Fruit fly (Drosophila melanogaster) whole organism, prepupa: Measurements from ENCODE around the gene CG5390.

Source experiments
- Blimp-1 ChIP-seq: fragments of 200-800 bp; sonication (Bioruptor generic); optimal IDR thresholded peaks from 3 replicates; lab custom pipeline; 2017; ENCODE audit warnings: missing biosample characterization, missing genetic modification characterization, mild to moderate bottlenecking, moderate library complexity, missing genetic modification reagents
- CG10631 ChIP-seq: fragments of 200-800 bp; sonication (Bioruptor generic); optimal IDR thresholded peaks from 2 replicates; lab custom pipeline; 2016; ENCODE audit warnings: missing biosample characterization, missing genetic modification characterization
- CG10669 ChIP-seq: fragments of 200-800 bp; sonication (Bioruptor generic); optimal IDR thresholded peaks from 3 replicates; lab custom pipeline; 2018; ENCODE audit warnings: missing biosample characterization, mild to moderate bottlenecking, missing genetic modification characterization, moderate library complexity
- CG11294 ChIP-seq: fragments of 200-800 bp; sonication (Bioruptor generic); IDR thresholded peaks from 2 replicates; pipeline ENCODE4 v1.3.6; 2022; ENCODE audit warnings: missing biosample characterization, missing genetic modification characterization
- CG11902 ChIP-seq: fragments of 200-800 bp; sonication (Bioruptor generic); optimal IDR thresholded peaks from 3 replicates; lab custom pipeline; 2016; ENCODE audit warnings: missing biosample characterization, missing genetic modification characterization
- CG15336 ChIP-seq: fragments of 200-800 bp; sonication (Bioruptor generic); IDR thresholded peaks from 2 replicates; pipeline ENCODE4 v1.3.6; 2022; ENCODE audit warnings: missing biosample characterization, missing genetic modification characterization
- CG16779 ChIP-seq: fragments of 200-800 bp; sonication (Bioruptor generic); optimal IDR thresholded peaks from 3 replicates; lab custom pipeline; 2017; ENCODE audit warnings: missing biosample characterization, mild to moderate bottlenecking, missing genetic modification characterization
- CG3032 ChIP-seq: fragments of 200-800 bp; optimal IDR thresholded peaks from 2 replicates; lab custom pipeline; 2019; ENCODE audit warnings: missing biosample characterization, mild to moderate bottlenecking, missing genetic modification characterization, moderate library complexity
- CG31627 ChIP-seq: fragments of 200-800 bp; sonication (Bioruptor generic); optimal IDR thresholded peaks from 3 replicates; lab custom pipeline; 2016; ENCODE audit warnings: missing biosample characterization, missing genetic modification characterization
- CG34406 ChIP-seq: fragments of 200-800 bp; sonication (Bioruptor generic); optimal IDR thresholded peaks from 3 replicates; lab custom pipeline; 2016; ENCODE audit warnings: missing biosample characterization, missing genetic modification characterization
- CG3919 ChIP-seq: fragments of 200-800 bp; sonication (Bioruptor generic); optimal IDR thresholded peaks from 3 replicates; lab custom pipeline; 2016; ENCODE audit warnings: missing biosample characterization, missing genetic modification characterization
- CG4318 ChIP-seq: fragments of 200-800 bp; sonication (Bioruptor generic); optimal IDR thresholded peaks from 3 replicates; lab custom pipeline; 2017; ENCODE audit warnings: missing biosample characterization, mild to moderate bottlenecking, missing genetic modification characterization
- CG6163 ChIP-seq: fragments of 200-800 bp; sonication (Bioruptor generic); IDR thresholded peaks from 3 replicates; pipeline ENCODE4 v1.3.6; 2022; ENCODE audit warnings: missing biosample characterization, missing genetic modification characterization
- CG6792 ChIP-seq: fragments of 200-800 bp; sonication (Bioruptor generic); optimal IDR thresholded peaks from 3 replicates; lab custom pipeline; 2016; ENCODE audit warnings: missing biosample characterization, missing genetic modification characterization
- CG6808 ChIP-seq: fragments of 200-800 bp; sonication (Bioruptor generic); optimal IDR thresholded peaks from 3 replicates; lab custom pipeline; 2017; ENCODE audit warnings: missing biosample characterization, missing genetic modification characterization, mild to moderate bottlenecking, moderate library complexity, missing genetic modification reagents
- CG6854 ChIP-seq: fragments of 200-800 bp; sonication (Bioruptor generic); optimal IDR thresholded peaks from 2 replicates; lab custom pipeline; 2017; ENCODE audit warnings: missing biosample characterization, mild to moderate bottlenecking, missing genetic modification characterization
- CG7368 ChIP-seq: fragments of 200-800 bp; sonication (Bioruptor generic); optimal IDR thresholded peaks from 3 replicates; lab custom pipeline; 2016; ENCODE audit warnings: missing biosample characterization, missing genetic modification characterization
- CG8119 ChIP-seq: fragments of 200-800 bp; sonication (Bioruptor generic); IDR thresholded peaks from 3 replicates; pipeline ENCODE4 v1.3.6; 2022; ENCODE audit warnings: missing biosample characterization, missing genetic modification characterization
- CG8319 ChIP-seq: fragments of 200-800 bp; sonication (Bioruptor generic); optimal IDR thresholded peaks from 3 replicates; lab custom pipeline; 2016; ENCODE audit warnings: missing biosample characterization, missing genetic modification characterization
- CG9139 ChIP-seq: fragments of 200-800 bp; sonication (Bioruptor generic); optimal IDR thresholded peaks from 3 replicates; lab custom pipeline; 2017; ENCODE audit warnings: missing biosample characterization, mild to moderate bottlenecking, missing genetic modification characterization
- Eip75B ChIP-seq: fragments of 200-800 bp; sonication (Bioruptor generic); optimal IDR thresholded peaks from 3 replicates; lab custom pipeline; 2016; ENCODE audit warnings: missing biosample characterization, missing genetic modification characterization
- Eip78C ChIP-seq: fragments of 200-800 bp; sonication (Bioruptor generic); peaks from one replicate; lab custom pipeline; 2016; ENCODE audit warnings: missing biosample characterization, missing genetic modification characterization
- Eip93F ChIP-seq: fragments of 200-800 bp; sonication (Bioruptor generic); optimal IDR thresholded peaks from 2 replicates; lab custom pipeline; 2016; ENCODE audit warnings: missing biosample characterization, mild to moderate bottlenecking, missing genetic modification characterization
- Gug ChIP-seq: fragments of 200-800 bp; sonication (Bioruptor generic); IDR thresholded peaks from 2 replicates; pipeline ENCODE4 v1.3.6; 2022; ENCODE audit warnings: missing biosample characterization, missing genetic modification characterization
- Hr38 ChIP-seq: sonication (Bioruptor generic); optimal IDR thresholded peaks from 2 replicates; lab custom pipeline; 2016; ENCODE audit warnings: missing biosample characterization, missing genetic modification characterization
- Hr4 ChIP-seq: fragments of 200-800 bp; sonication (Bioruptor generic); optimal IDR thresholded peaks from 3 replicates; lab custom pipeline; 2016; ENCODE audit warnings: missing biosample characterization, missing genetic modification characterization
- OdsH ChIP-seq: fragments of 200-800 bp; sonication (Bioruptor generic); optimal IDR thresholded peaks from 3 replicates; lab custom pipeline; 2016; ENCODE audit warnings: missing biosample characterization, missing genetic modification characterization
- Sox14 ChIP-seq: fragments of 200-800 bp; sonication (Bioruptor generic); optimal IDR thresholded peaks from 3 replicates; lab custom pipeline; 2016; ENCODE audit warnings: missing biosample characterization, missing genetic modification characterization
- achi ChIP-seq: fragments of 200-800 bp; sonication (Bioruptor generic); optimal IDR thresholded peaks from 3 replicates; lab custom pipeline; 2016; ENCODE audit warnings: missing biosample characterization, missing genetic modification characterization
- acj6 ChIP-seq: fragments of 200-800 bp; sonication (Bioruptor generic); optimal IDR thresholded peaks from 3 replicates; lab custom pipeline; 2016; ENCODE audit warnings: missing biosample characterization, missing genetic modification characterization
- cyc ChIP-seq: fragments of 200-800 bp; sonication (Bioruptor generic); optimal IDR thresholded peaks from 3 replicates; lab custom pipeline; 2016; ENCODE audit warnings: missing biosample characterization, missing genetic modification characterization
- dac ChIP-seq: fragments of 200-800 bp; sonication (Bioruptor generic); optimal IDR thresholded peaks from 2 replicates; lab custom pipeline; 2017; ENCODE audit warnings: missing biosample characterization, mild to moderate bottlenecking, missing genetic modification characterization
- esn ChIP-seq: fragments of 200-800 bp; sonication (Bioruptor generic); optimal IDR thresholded peaks from 2 replicates; lab custom pipeline; 2016; ENCODE audit warnings: missing biosample characterization, mild to moderate bottlenecking, missing genetic modification characterization, moderate library complexity
- fd59A ChIP-seq: fragments of 200-800 bp; sonication (Bioruptor generic); optimal IDR thresholded peaks from 2 replicates; lab custom pipeline; 2017; ENCODE audit warnings: missing biosample characterization, mild to moderate bottlenecking, missing genetic modification characterization, missing genetic modification reagents
- fkh ChIP-seq: fragments of 200-800 bp; sonication (Bioruptor generic); optimal IDR thresholded peaks from 3 replicates; lab custom pipeline; 2017; ENCODE audit warnings: missing biosample characterization, mild to moderate bottlenecking, missing genetic modification characterization, moderate library complexity
- salr ChIP-seq, 2 experiments: fragments of 200-800 bp; sonication (Bioruptor generic); optimal IDR thresholded peaks; 3 replicates each; lab custom pipeline; 2016 to 2018; ENCODE audit warnings: missing biosample characterization in 2 of 2, missing genetic modification characterization in 2 of 2, mild to moderate bottlenecking in 1 of 2
- spab ChIP-seq: fragments of 200-800 bp; sonication (Bioruptor generic); optimal IDR thresholded peaks from 2 replicates; lab custom pipeline; 2017; ENCODE audit warnings: missing biosample characterization, mild to moderate bottlenecking, missing genetic modification characterization, missing genetic modification reagents
- ss ChIP-seq, 2 experiments: fragments of 200-800 bp; sonication (Bioruptor generic); optimal IDR thresholded peaks; 2 replicates in 1 of 2; 3 replicates in 1 of 2; lab custom pipeline; 2017 to 2018; ENCODE audit warnings: mild to moderate bottlenecking in 2 of 2, missing biosample characterization in 2 of 2, missing genetic modification characterization in 2 of 2, moderate library complexity in 1 of 2
- topi ChIP-seq: fragments of 200-800 bp; sonication (Bioruptor generic); optimal IDR thresholded peaks from 3 replicates; lab custom pipeline; 2016; ENCODE audit warnings: missing biosample characterization, missing genetic modification characterization
- vri ChIP-seq: fragments of 200-800 bp; sonication (Bioruptor generic); optimal IDR thresholded peaks from 3 replicates; lab custom pipeline; 2016; ENCODE audit warnings: missing biosample characterization, mild to moderate bottlenecking, missing genetic modification characterization

Gene CG5390

dm6 chr2L:10263830-10264634 is 42.4 kb downstream of the CG5390 start, which contains the start of gene REPTOR-BP:
TSS of gene REPTOR-BP (plus strand) at chr2L:10264125.
- TF ChIP-seq CG8319 (no peak), Eip93F (GFP tag; lab: Kevin White, UChicago) (peak; percentile 31), Sox14 (GFP tag; lab: Kevin White, UChicago) (no peak), Eip78C (GFP tag; lab: Kevin White, UChicago) (peak; percentile 43), fkh (GFP tag; lab: Kevin White, UChicago) (peak; percentile 64), CG10669 (GFP tag; lab: Kevin White, UChicago) (no peak)

DNA sequence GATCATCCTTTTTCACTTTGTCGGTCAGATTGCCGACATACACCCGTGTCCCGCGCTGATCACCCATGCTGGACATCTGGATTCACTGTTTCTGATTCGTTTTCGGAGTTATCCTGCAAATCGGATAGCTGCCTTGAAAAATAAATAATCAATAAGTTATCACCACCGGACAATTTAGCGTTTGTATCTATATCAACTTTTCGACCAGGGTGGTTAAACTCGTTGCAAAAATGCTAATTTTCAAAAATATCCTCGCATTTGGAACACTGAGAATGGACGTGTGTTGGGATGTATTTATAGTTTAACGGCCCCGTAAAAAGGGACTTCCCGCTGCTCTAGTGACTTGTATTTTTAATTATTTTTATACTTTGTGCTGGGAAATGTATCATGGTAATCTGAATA is 43.0 kb downstream of the CG5390 start, which contains the start of gene Rsf1:
Gene Rsf1, minus strand, starts transcription at position 212 of the 402 bp plus-strand sequence.
- TF ChIP-seq Eip78C (GFP tag; lab: Kevin White, UChicago), result peak; percentile 18
- no peak for TF ChIP-seq Gug (GFP tag; lab: Robert Waterston, UW)
- TF ChIP-seq Eip75B (GFP tag; lab: Kevin White, UChicago), result no peak
- no peak for TF ChIP-seq CG8119 (GFP tag; lab: Robert Waterston, UW)
- no peak for TF ChIP-seq Blimp-1 (GFP tag; lab: Kevin White, UChicago)

DNA sequence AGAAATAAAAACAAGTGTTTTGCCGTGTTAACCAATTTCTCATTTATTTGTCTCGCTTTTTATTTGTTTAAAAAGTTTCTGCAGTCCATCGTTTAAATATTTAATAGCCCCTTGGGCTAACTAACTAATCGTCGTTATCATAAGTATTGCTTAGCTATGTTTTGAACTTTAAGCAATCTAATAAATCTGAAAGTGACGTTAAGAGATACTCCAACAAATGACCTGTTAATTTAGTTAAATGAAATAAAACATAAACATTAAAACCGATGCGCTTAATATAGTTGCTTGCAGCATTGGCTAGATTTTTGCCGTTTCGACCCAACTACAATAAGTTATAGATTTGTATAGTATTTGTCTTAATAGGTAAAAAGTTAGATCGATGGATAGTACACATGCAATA is 44.6 kb downstream of the CG5390 start:
- TF ChIP-seq CG6854 (GFP tag; lab: Kevin White, UChicago) (no peak), CG15336 (no peak), CG10631 (GFP tag; lab: Kevin White, UChicago) (no peak), CG9139 (GFP tag; lab: Kevin White, UChicago) (no peak), CG7368 (GFP tag; lab: Kevin White, UChicago) (no peak), CG8319 (no peak), OdsH (GFP tag; lab: Kevin White, UChicago) (no peak), CG3032 (no peak), fd59A (GFP tag; lab: Kevin White, UChicago) (no peak), CG11902 (GFP tag; lab: Kevin White, UChicago) (no peak), Hr4 (no peak), Eip93F (GFP tag; lab: Kevin White, UChicago) (no peak), esn (GFP tag; lab: Kevin White, UChicago) (no peak), CG34406 (GFP tag; lab: Kevin White, UChicago) (no peak), CG16779 (tag; lab: Kevin White, UChicago) (no peak), CG6808 (GFP tag; lab: Kevin White, UChicago) (no peak), CG8119 (GFP tag; lab: Robert Waterston, UW) (no peak)

DNA sequence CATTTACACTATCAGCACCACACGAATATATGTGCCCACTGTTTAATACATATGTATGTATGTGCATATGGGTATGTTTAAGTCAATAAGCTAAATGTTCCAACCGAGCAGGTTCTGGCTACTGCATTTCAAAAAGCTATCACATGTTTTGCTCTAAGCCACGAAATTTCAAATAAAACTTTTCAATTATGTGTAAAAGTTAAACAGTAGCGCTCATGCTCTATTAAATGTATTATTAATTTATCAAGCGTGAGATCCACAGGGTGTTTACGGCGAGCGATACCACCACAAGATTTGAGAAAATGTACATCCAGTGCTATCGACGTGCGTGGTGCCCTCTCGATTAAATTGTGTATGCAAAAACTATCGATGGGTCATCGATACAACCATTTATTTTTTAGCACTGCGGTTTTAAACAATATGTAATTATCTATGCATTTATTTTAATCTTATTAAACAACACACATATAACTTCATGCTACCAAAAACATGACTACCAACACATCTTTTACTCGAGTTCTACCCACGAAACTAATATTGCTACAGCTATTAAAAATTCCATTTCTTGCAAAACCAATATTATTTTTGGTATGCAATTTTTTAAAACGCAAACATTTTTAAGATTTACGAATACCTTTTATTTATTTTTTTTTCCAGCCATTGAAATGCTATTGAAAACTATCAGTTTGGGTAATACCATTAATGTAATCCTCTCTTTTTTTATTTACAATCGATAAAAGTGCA is 45.5 kb downstream of the CG5390 start, which contains the start of gene Pten:
Gene Pten, minus strand, starts transcription at position 300 of the 744 bp plus-strand sequence.
- TF ChIP-seq CG3919 (no peak), cyc (GFP tag; lab: Kevin White, UChicago) (peak; percentile 52), spab (GFP tag; lab: Kevin White, UChicago) (no peak), CG8319 (peak; percentile 48), CG6792 (peak; percentile 16), esn (GFP tag; lab: Kevin White, UChicago) (peak; percentile 67), Eip75B (GFP tag; lab: Kevin White, UChicago) (peak; percentile 66), CG31627 (GFP tag; lab: Kevin White, UChicago) (peak; percentile 56), CG3032 (peak; percentile 61), dac (GFP tag; lab: Kevin White, UChicago) (no peak), topi (GFP tag; lab: Kevin White, UChicago) (peak; percentile 68), achi (GFP tag; lab: Kevin White, UChicago) (no peak), fkh (GFP tag; lab: Kevin White, UChicago) (peak; percentile 86), CG4318 (no peak), fd59A (GFP tag; lab: Kevin White, UChicago) (no peak), Hr38 (GFP tag; lab: Kevin White, UChicago) (no peak), vri (no peak), Eip78C (GFP tag; lab: Kevin White, UChicago) (peak; percentile 89), acj6 (GFP tag; lab: Kevin White, UChicago) (peak; percentile 50), CG9139 (GFP tag; lab: Kevin White, UChicago) (no peak), CG10669 (GFP tag; lab: Kevin White, UChicago) (no peak), CG16779 (tag; lab: Kevin White, UChicago) (no peak), CG11294 (GFP tag; lab: Robert Waterston, UW) (no peak), CG11902 (GFP tag; lab: Kevin White, UChicago) (peak; percentile 33), Blimp-1 (GFP tag; lab: Kevin White, UChicago) (no peak), CG8119 (GFP tag; lab: Robert Waterston, UW) (no peak), salr (GFP tag; optimal IDR thresholded peaks at IDR 0.05; lab: Kevin White, UChicago) (no peak), ss (GFP tag; optimal IDR thresholded peaks at IDR 0.05; lab: Kevin White, UChicago) (peak in 1 of 2 experiments; percentile 3), OdsH (GFP tag; lab: Kevin White, UChicago) (peak; percentile 62), CG6163 (GFP tag; lab: Robert Waterston, UW) (no peak)
